Fruit fly (Drosophila melanogaster) whole organism, wandering third instar larva: Measurements from ENCODE around the gene ato.

ENCODE experiments used
- Abd-B ChIP-seq: fragments of >200 bp; optimal IDR thresholded peaks from 2 replicates; lab custom pipeline; 2017; ENCODE audit warnings: missing biosample characterization, missing genetic modification characterization
- CG32264 ChIP-seq: fragments of 200-800 bp; sonication (Bioruptor generic); optimal IDR thresholded peaks from 2 replicates; lab custom pipeline; 2016; ENCODE audit warnings: missing biosample characterization, missing genetic modification characterization
- CG9705 ChIP-seq: fragments of 200-800 bp; sonication (Bioruptor generic); optimal IDR thresholded peaks from 2 replicates; lab custom pipeline; 2018; ENCODE audit warnings: missing biosample characterization, mild to moderate bottlenecking, missing genetic modification characterization
- Dfd ChIP-seq: fragments of >200 bp; optimal IDR thresholded peaks from 2 replicates; lab custom pipeline; 2017; ENCODE audit warnings: missing biosample characterization, missing genetic modification characterization
- GATAd ChIP-seq: sonication (Bioruptor generic); optimal IDR thresholded peaks from 2 replicates; lab custom pipeline; 2016; ENCODE audit warnings: missing biosample characterization, missing genetic modification characterization
- HLH106 ChIP-seq: fragments of 200-800 bp; optimal IDR thresholded peaks from 3 replicates; lab custom pipeline; 2019; ENCODE audit warnings: missing biosample characterization, mild to moderate bottlenecking, missing genetic modification characterization, moderate library complexity
- Hr78 ChIP-seq: fragments of >200 bp; optimal IDR thresholded peaks from 2 replicates; lab custom pipeline; 2017; ENCODE audit warnings: missing biosample characterization, missing genetic modification characterization
- Hr83 ChIP-seq: fragments of 200-300 bp; sonication (Bioruptor generic); optimal IDR thresholded peaks from 2 replicates; lab custom pipeline; 2016; ENCODE audit warnings: missing biosample characterization, mild to moderate bottlenecking, missing genetic modification characterization, moderate library complexity; ENCODE audit not compliant: poor library complexity, severe bottlenecking
- Jra ChIP-seq: sonication (Bioruptor generic); optimal IDR thresholded peaks from 2 replicates; lab custom pipeline; 2016; ENCODE audit warnings: missing biosample characterization, missing genetic modification characterization
- Myc ChIP-seq: fragments of >200 bp; optimal IDR thresholded peaks from 2 replicates; lab custom pipeline; 2017
- Rel ChIP-seq, 2 experiments: fragments of 200-800 bp; sonication (Bioruptor generic) in 1 of 2; optimal IDR thresholded peaks; 2 replicates in 1 of 2; 3 replicates in 1 of 2; lab custom pipeline; 2016 to 2019; ENCODE audit warnings: mild to moderate bottlenecking in 2 of 2, missing biosample characterization in 2 of 2, missing genetic modification characterization in 2 of 2, moderate library complexity in 1 of 2
- Sp1 ChIP-seq: fragments of 200-800 bp; sonication (Bioruptor generic); optimal IDR thresholded peaks from 3 replicates; lab custom pipeline; 2019; ENCODE audit warnings: missing biosample characterization, mild to moderate bottlenecking, missing genetic modification characterization, moderate library complexity
- Vsx2 ChIP-seq: fragments of 200-300, 225-300 bp; sonication (Bioruptor generic); optimal IDR thresholded peaks from 2 replicates; lab custom pipeline; 2018; ENCODE audit warnings: missing biosample characterization, missing genetic modification characterization; ENCODE audit not compliant: partially characterized antibody
- br ChIP-seq: fragments of 200-800 bp; sonication (Bioruptor generic); optimal IDR thresholded peaks from 2 replicates; lab custom pipeline; 2016; ENCODE audit warnings: missing biosample characterization, missing genetic modification characterization
- dl ChIP-seq, 2 experiments: fragments of 175-275, 200-275 bp in 1 of 2; fragments of 200-275 bp in 1 of 2; sonication (Bioruptor generic); optimal IDR thresholded peaks; lab custom pipeline; 2018; ENCODE audit warnings: mild to moderate bottlenecking in 2 of 2, missing biosample characterization in 2 of 2, missing genetic modification characterization in 2 of 2, moderate library complexity in 2 of 2; ENCODE audit not compliant: partially characterized antibody in 2 of 2, insufficient read depth in 1 of 2
- dmrt93B ChIP-seq: fragments of 200-800 bp; sonication (Bioruptor generic); optimal IDR thresholded peaks from 2 replicates; lab custom pipeline; 2018; ENCODE audit warnings: missing biosample characterization, mild to moderate bottlenecking, missing genetic modification characterization
- ey ChIP-seq: fragments of 200-800 bp; sonication (Bioruptor generic); optimal IDR thresholded peaks from 2 replicates; lab custom pipeline; 2016; ENCODE audit warnings: missing biosample characterization, missing genetic modification characterization
- foxo ChIP-seq, 2 experiments: fragments of 200-800 bp; sonication (Bioruptor generic); optimal IDR thresholded peaks; 2 replicates in 1 of 2; 3 replicates in 1 of 2; lab custom pipeline; 2016 to 2017; ENCODE audit warnings: missing biosample characterization in 2 of 2, missing genetic modification characterization in 2 of 2
- fru ChIP-seq: fragments of 200-800 bp; sonication (Bioruptor generic); optimal IDR thresholded peaks from 3 replicates; lab custom pipeline; 2016; ENCODE audit warnings: missing biosample characterization, mild to moderate bottlenecking, missing genetic modification characterization
- h ChIP-seq: fragments of 200-800 bp; sonication (Bioruptor generic); optimal IDR thresholded peaks from 3 replicates; lab custom pipeline; 2016; ENCODE audit warnings: missing biosample characterization, mild to moderate bottlenecking, missing genetic modification characterization
- jim ChIP-seq: fragments of 175-275, 200-325 bp; sonication (Bioruptor generic); optimal IDR thresholded peaks from 2 replicates; lab custom pipeline; 2016; ENCODE audit warnings: missing biosample characterization, mild to moderate bottlenecking, missing genetic modification characterization
- pan ChIP-seq: fragments of >200 bp; optimal IDR thresholded peaks from 2 replicates; lab custom pipeline; 2017
- psq ChIP-seq: fragments of 200-800 bp; sonication (Bioruptor generic); optimal IDR thresholded peaks from 3 replicates; lab custom pipeline; 2017; ENCODE audit warnings: missing biosample characterization, mild to moderate bottlenecking, missing genetic modification characterization, moderate library complexity
- rgr ChIP-seq: fragments of 200-800 bp; sonication (Bioruptor generic); optimal IDR thresholded peaks from 3 replicates; lab custom pipeline; 2016; ENCODE audit warnings: missing biosample characterization, mild to moderate bottlenecking, missing genetic modification characterization
- sage ChIP-seq: fragments of 200-800 bp; sonication (Bioruptor generic); optimal IDR thresholded peaks from 2 replicates; lab custom pipeline; 2016; ENCODE audit warnings: missing biosample characterization, mild to moderate bottlenecking, missing genetic modification characterization
- sv ChIP-seq: fragments of 200-800 bp; sonication (Bioruptor generic); optimal IDR thresholded peaks from 3 replicates; lab custom pipeline; 2016; ENCODE audit warnings: missing biosample characterization, missing genetic modification characterization
- tai ChIP-seq: sonication (Bioruptor generic); optimal IDR thresholded peaks from 2 replicates; lab custom pipeline; 2016; ENCODE audit warnings: missing biosample characterization, missing genetic modification characterization
- usp ChIP-seq: fragments of >200 bp; optimal IDR thresholded peaks from 2 replicates; lab custom pipeline; 2017; ENCODE audit warnings: missing biosample characterization, missing genetic modification characterization

The ato gene

DNA sequence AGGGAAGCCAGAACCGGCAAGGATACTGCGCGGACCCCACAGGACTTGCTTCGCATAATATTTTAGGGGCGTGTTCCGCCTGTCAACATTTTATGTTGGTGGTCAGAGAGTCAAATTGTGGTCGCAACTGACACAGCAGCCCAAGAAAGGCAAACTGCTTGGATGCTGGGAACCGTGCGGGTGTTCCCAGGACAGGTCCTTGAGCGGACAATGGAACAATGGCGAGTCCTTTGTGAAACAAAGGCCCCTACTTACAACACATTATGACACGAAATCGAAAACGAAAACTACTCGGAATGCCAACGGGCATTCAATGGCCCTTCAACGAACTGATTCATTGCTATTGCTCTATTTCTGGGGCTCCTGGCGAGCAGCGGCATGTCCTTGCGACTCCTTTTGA, 6.4 kb downstream of the ato start:
- TF ChIP-seq usp (GFP tag; lab: Kevin White, UChicago) (no peak), Myc (no peak), CG32264 (GFP tag; lab: Kevin White, UChicago) (no peak), psq (no peak), Dfd (no peak), Hr78 (GFP tag; lab: Kevin White, UChicago) (no peak), pan (no peak), Hr83 (GFP tag; lab: Kevin White, UChicago) (no peak), br (no peak), Jra (GFP tag; lab: Kevin White, UChicago) (no peak), jim (GFP tag; lab: Kevin White, UChicago) (no peak), dmrt93B (GFP tag; lab: Kevin White, UChicago) (no peak), sage (GFP tag; lab: Kevin White, UChicago) (no peak), CG9705 (GFP tag; lab: Kevin White, UChicago) (no peak)

- TF ChIP-seq Rel (GFP tag; optimal IDR thresholded peaks at IDR 0.05; lab: Kevin White, UChicago) (no peak), Rel (tag; optimal IDR thresholded peaks at IDR 0.05; lab: Kevin White, UChicago) (no peak), dmrt93B (GFP tag; lab: Kevin White, UChicago) (no peak), sv (GFP tag; lab: Kevin White, UChicago) (no peak), HLH106 (tag; lab: Kevin White, UChicago) (no peak), fru (GFP tag; lab: Kevin White, UChicago) (no peak), br (no peak), h (GFP tag; lab: Kevin White, UChicago) (no peak), usp (GFP tag; lab: Kevin White, UChicago) (no peak), ey (GFP tag; lab: Kevin White, UChicago) (no peak), dl (GFP tag; optimal IDR thresholded peaks at IDR 0.05; lab: Kevin White, UChicago; ENCODE audit: insufficient read depth in 1 of 2, partially characterized antibody in 2 of 2) (no peak), Sp1 (GFP tag; lab: Kevin White, UChicago) (no peak), Dfd (no peak)
Measured at dm6 chr3R:8285727-8286344, 8.0 kb downstream of the ato start.

DNA sequence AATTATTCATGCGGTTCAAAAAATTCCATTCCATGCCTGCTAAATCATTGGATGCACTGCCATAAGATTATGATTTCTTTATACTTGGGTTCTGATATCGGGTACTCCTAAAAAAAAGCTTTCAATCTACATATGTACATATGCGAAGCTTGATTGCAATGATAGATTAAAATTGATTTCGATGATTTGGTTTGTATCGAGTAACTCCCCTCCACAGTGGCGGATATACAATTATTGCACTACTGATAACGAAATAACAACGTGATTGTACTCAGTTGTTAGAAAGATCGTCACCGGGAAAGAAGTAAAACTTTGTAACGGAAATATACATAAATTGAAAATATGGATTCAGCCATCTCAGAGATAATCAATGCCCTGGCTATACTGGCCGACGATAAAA, 9.8 kb downstream of the ato start, which contains the start of gene Nazo:
Gene Nazo, plus strand, starts transcription at position 180 of the 400 bp plus-strand sequence.
- no peak for TF ChIP-seq Rel (GFP tag; optimal IDR thresholded peaks at IDR 0.05; lab: Kevin White, UChicago)
- peak; percentile 90 for TF ChIP-seq Rel (tag; optimal IDR thresholded peaks at IDR 0.05; lab: Kevin White, UChicago)
- no peak for TF ChIP-seq Vsx2 (GFP tag; lab: Kevin White, UChicago)
- TF ChIP-seq br = no peak
- no peak for TF ChIP-seq Hr83 (GFP tag; lab: Kevin White, UChicago)
- no peak for TF ChIP-seq dl (GFP tag; optimal IDR thresholded peaks at IDR 0.05; lab: Kevin White, UChicago; ENCODE audit: insufficient read depth in 1 of 2, partially characterized antibody in 2 of 2)
- TF ChIP-seq pan = no peak
- TF ChIP-seq, all 38 proteins: peak for 1

- no peak for TF ChIP-seq Sp1 (GFP tag; lab: Kevin White, UChicago)
- TF ChIP-seq, all 38 proteins: peak for 0
Measured at dm6 chr3R:8288790-8289189, 10.9 kb downstream of the ato start.

DNA sequence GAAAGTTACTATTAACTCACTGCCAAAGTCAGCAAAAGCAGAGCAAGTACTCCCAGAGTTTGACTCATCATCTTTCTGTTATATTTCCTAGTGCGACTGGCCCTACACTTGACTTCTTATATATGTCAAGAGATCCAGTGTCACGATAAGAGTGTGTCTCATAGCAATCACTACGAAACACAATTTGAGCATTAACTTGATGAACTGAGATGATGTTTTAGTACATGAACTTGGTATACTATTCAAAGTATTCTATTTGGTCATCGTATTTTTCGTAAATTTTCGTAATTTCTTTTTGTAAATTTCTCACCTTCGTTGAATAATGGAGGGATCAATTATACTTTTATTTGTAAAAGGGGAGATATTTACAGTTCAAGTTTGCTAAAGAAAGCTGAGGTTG, 12.6 kb downstream of the ato start, which contains the start of gene CG11672:
Gene CG11672, minus strand, starts transcription at position 101 of the 400 bp plus-strand sequence.
- TF ChIP-seq Abd-B (GFP tag; lab: Kevin White, UChicago) = no peak
- TF ChIP-seq foxo (GFP tag; optimal IDR thresholded peaks at IDR 0.05; lab: Kevin White, UChicago) = no peak
- TF ChIP-seq GATAd (GFP tag; lab: Kevin White, UChicago) = no peak
- TF ChIP-seq, all 38 proteins: peak for 0

dm6 chr3R:8290940-8291339, 13.1 kb downstream of the ato start, which contains the start of gene CG31464:
TSS of gene CG31464 (plus strand) at chr3R:8291240.
- TF ChIP-seq pan = no peak
- no peak for TF ChIP-seq CG32264 (GFP tag; lab: Kevin White, UChicago)
- TF ChIP-seq usp (GFP tag; lab: Kevin White, UChicago) = no peak
- TF ChIP-seq sage (GFP tag; lab: Kevin White, UChicago) = no peak
- TF ChIP-seq tai (GFP tag; lab: Kevin White, UChicago) = no peak
- no peak for TF ChIP-seq Jra (GFP tag; lab: Kevin White, UChicago)
- TF ChIP-seq CG9705 (GFP tag; lab: Kevin White, UChicago) = no peak
- no peak for TF ChIP-seq sv (GFP tag; lab: Kevin White, UChicago)
- TF ChIP-seq Dfd = no peak
- TF ChIP-seq Abd-B (GFP tag; lab: Kevin White, UChicago) = no peak
- TF ChIP-seq Rel (GFP tag; optimal IDR thresholded peaks at IDR 0.05; lab: Kevin White, UChicago) = no peak
- TF ChIP-seq Rel (tag; optimal IDR thresholded peaks at IDR 0.05; lab: Kevin White, UChicago) = no peak
- TF ChIP-seq foxo (GFP tag; optimal IDR thresholded peaks at IDR 0.05; lab: Kevin White, UChicago) = no peak
- no peak for TF ChIP-seq rgr (GFP tag; lab: Kevin White, UChicago)
- no peak for TF ChIP-seq HLH106 (tag; lab: Kevin White, UChicago)
- TF ChIP-seq GATAd (GFP tag; lab: Kevin White, UChicago) = no peak
- TF ChIP-seq, all 38 proteins: peak for 0
